Fruit fly (Drosophila melanogaster) whole organism, prepupa: Measurements from ENCODE around the gene Rph.
A peak's percentile ranks its signal among the peaks of the same experiment; 100 is the strongest.

Experiments used
- CG10669 ChIP-seq: fragments of 200-800 bp; sonication (Bioruptor generic); optimal IDR thresholded peaks from 3 replicates; lab custom pipeline; 2018; ENCODE audit warnings: missing biosample characterization, mild to moderate bottlenecking, missing genetic modification characterization, moderate library complexity
- CG11294 ChIP-seq: fragments of 200-800 bp; sonication (Bioruptor generic); IDR thresholded peaks from 2 replicates; pipeline ENCODE4 v1.3.6; 2022; ENCODE audit warnings: missing biosample characterization, missing genetic modification characterization
- CG11902 ChIP-seq: fragments of 200-800 bp; sonication (Bioruptor generic); optimal IDR thresholded peaks from 3 replicates; lab custom pipeline; 2016; ENCODE audit warnings: missing biosample characterization, missing genetic modification characterization
- CG1621 ChIP-seq: fragments of 200-800 bp; sonication (Bioruptor generic); optimal IDR thresholded peaks from 3 replicates; lab custom pipeline; 2018; ENCODE audit warnings: missing biosample characterization, mild to moderate bottlenecking, missing genetic modification characterization
- CG34406 ChIP-seq: fragments of 200-800 bp; sonication (Bioruptor generic); optimal IDR thresholded peaks from 3 replicates; lab custom pipeline; 2016; ENCODE audit warnings: missing biosample characterization, missing genetic modification characterization
- CG3919 ChIP-seq: fragments of 200-800 bp; sonication (Bioruptor generic); optimal IDR thresholded peaks from 3 replicates; lab custom pipeline; 2016; ENCODE audit warnings: missing biosample characterization, missing genetic modification characterization
- CG4318 ChIP-seq: fragments of 200-800 bp; sonication (Bioruptor generic); optimal IDR thresholded peaks from 3 replicates; lab custom pipeline; 2017; ENCODE audit warnings: missing biosample characterization, mild to moderate bottlenecking, missing genetic modification characterization
- CG6163 ChIP-seq: fragments of 200-800 bp; sonication (Bioruptor generic); IDR thresholded peaks from 3 replicates; pipeline ENCODE4 v1.3.6; 2022; ENCODE audit warnings: missing biosample characterization, missing genetic modification characterization
- CG6808 ChIP-seq: fragments of 200-800 bp; sonication (Bioruptor generic); optimal IDR thresholded peaks from 3 replicates; lab custom pipeline; 2017; ENCODE audit warnings: missing biosample characterization, missing genetic modification characterization, mild to moderate bottlenecking, moderate library complexity, missing genetic modification reagents
- CG6854 ChIP-seq: fragments of 200-800 bp; sonication (Bioruptor generic); optimal IDR thresholded peaks from 2 replicates; lab custom pipeline; 2017; ENCODE audit warnings: missing biosample characterization, mild to moderate bottlenecking, missing genetic modification characterization
- CG8119 ChIP-seq: fragments of 200-800 bp; sonication (Bioruptor generic); IDR thresholded peaks from 3 replicates; pipeline ENCODE4 v1.3.6; 2022; ENCODE audit warnings: missing biosample characterization, missing genetic modification characterization
- CG8319 ChIP-seq: fragments of 200-800 bp; sonication (Bioruptor generic); optimal IDR thresholded peaks from 3 replicates; lab custom pipeline; 2016; ENCODE audit warnings: missing biosample characterization, missing genetic modification characterization
- Eip78C ChIP-seq: fragments of 200-800 bp; sonication (Bioruptor generic); peaks from one replicate; lab custom pipeline; 2016; ENCODE audit warnings: missing biosample characterization, missing genetic modification characterization
- Eip93F ChIP-seq: fragments of 200-800 bp; sonication (Bioruptor generic); optimal IDR thresholded peaks from 2 replicates; lab custom pipeline; 2016; ENCODE audit warnings: missing biosample characterization, mild to moderate bottlenecking, missing genetic modification characterization
- Ets21C ChIP-seq: fragments of 200-800 bp; sonication (Bioruptor generic); optimal IDR thresholded peaks from 3 replicates; lab custom pipeline; 2016; ENCODE audit warnings: missing biosample characterization, missing genetic modification characterization
- Ets96B ChIP-seq: fragments of 200-800 bp; optimal IDR thresholded peaks from 2 replicates; lab custom pipeline; 2019; ENCODE audit warnings: missing biosample characterization, mild to moderate bottlenecking, missing genetic modification characterization, moderate library complexity
- Gug ChIP-seq: fragments of 200-800 bp; sonication (Bioruptor generic); IDR thresholded peaks from 2 replicates; pipeline ENCODE4 v1.3.6; 2022; ENCODE audit warnings: missing biosample characterization, missing genetic modification characterization
- Hr39 ChIP-seq: fragments of 200-800 bp; sonication (Bioruptor generic); optimal IDR thresholded peaks from 2 replicates; lab custom pipeline; 2016; ENCODE audit warnings: missing biosample characterization, missing genetic modification characterization
- Met ChIP-seq: fragments of 200-800 bp; sonication (Bioruptor generic); optimal IDR thresholded peaks from 3 replicates; lab custom pipeline; 2016; ENCODE audit warnings: missing biosample characterization, missing genetic modification characterization
- Sox102F ChIP-seq: fragments of 200-800 bp; sonication (Bioruptor generic); optimal IDR thresholded peaks from 2 replicates; lab custom pipeline; 2016; ENCODE audit warnings: missing biosample characterization, mild to moderate bottlenecking, missing genetic modification characterization
- Sox14 ChIP-seq: fragments of 200-800 bp; sonication (Bioruptor generic); optimal IDR thresholded peaks from 3 replicates; lab custom pipeline; 2016; ENCODE audit warnings: missing biosample characterization, missing genetic modification characterization
- Sox15 ChIP-seq: fragments of 200-800 bp; sonication (Bioruptor generic); optimal IDR thresholded peaks from 3 replicates; lab custom pipeline; 2016; ENCODE audit warnings: missing biosample characterization, missing genetic modification characterization
- cyc ChIP-seq: fragments of 200-800 bp; sonication (Bioruptor generic); optimal IDR thresholded peaks from 3 replicates; lab custom pipeline; 2016; ENCODE audit warnings: missing biosample characterization, missing genetic modification characterization
- dsx ChIP-seq: fragments of 200-800 bp; optimal IDR thresholded peaks from 3 replicates; lab custom pipeline; 2019; ENCODE audit warnings: missing biosample characterization, mild to moderate bottlenecking, missing genetic modification characterization, moderate library complexity; ENCODE audit not compliant: poor library complexity, severe bottlenecking
- eg ChIP-seq: fragments of 200-800 bp; sonication (Bioruptor generic); IDR thresholded peaks from 3 replicates; pipeline ENCODE4 v1.3.6; 2022; ENCODE audit warnings: missing biosample characterization, missing genetic modification characterization
- esn ChIP-seq: fragments of 200-800 bp; sonication (Bioruptor generic); optimal IDR thresholded peaks from 2 replicates; lab custom pipeline; 2016; ENCODE audit warnings: missing biosample characterization, mild to moderate bottlenecking, missing genetic modification characterization, moderate library complexity
- fd59A ChIP-seq: fragments of 200-800 bp; sonication (Bioruptor generic); optimal IDR thresholded peaks from 2 replicates; lab custom pipeline; 2017; ENCODE audit warnings: missing biosample characterization, mild to moderate bottlenecking, missing genetic modification characterization, missing genetic modification reagents
- fkh ChIP-seq: fragments of 200-800 bp; sonication (Bioruptor generic); optimal IDR thresholded peaks from 3 replicates; lab custom pipeline; 2017; ENCODE audit warnings: missing biosample characterization, mild to moderate bottlenecking, missing genetic modification characterization, moderate library complexity
- lz ChIP-seq: fragments of 200-800 bp; sonication (Bioruptor generic); optimal IDR thresholded peaks from 3 replicates; lab custom pipeline; 2016; ENCODE audit warnings: missing biosample characterization, missing genetic modification characterization
- net ChIP-seq: fragments of 200-800 bp; sonication (Bioruptor generic); optimal IDR thresholded peaks from 3 replicates; lab custom pipeline; 2016; ENCODE audit warnings: missing biosample characterization, missing genetic modification characterization
- pdm3 ChIP-seq: fragments of 200-800 bp; sonication (Bioruptor generic); optimal IDR thresholded peaks from 3 replicates; lab custom pipeline; 2016; ENCODE audit warnings: missing biosample characterization, missing genetic modification characterization
- spab ChIP-seq: fragments of 200-800 bp; sonication (Bioruptor generic); optimal IDR thresholded peaks from 2 replicates; lab custom pipeline; 2017; ENCODE audit warnings: missing biosample characterization, mild to moderate bottlenecking, missing genetic modification characterization, missing genetic modification reagents
- ss ChIP-seq, 2 experiments: fragments of 200-800 bp; sonication (Bioruptor generic); optimal IDR thresholded peaks; 2 replicates in 1 of 2; 3 replicates in 1 of 2; lab custom pipeline; 2017 to 2018; ENCODE audit warnings: mild to moderate bottlenecking in 2 of 2, missing biosample characterization in 2 of 2, missing genetic modification characterization in 2 of 2, moderate library complexity in 1 of 2
- vri ChIP-seq: fragments of 200-800 bp; sonication (Bioruptor generic); optimal IDR thresholded peaks from 3 replicates; lab custom pipeline; 2016; ENCODE audit warnings: missing biosample characterization, mild to moderate bottlenecking, missing genetic modification characterization

Rph gene

DNA sequence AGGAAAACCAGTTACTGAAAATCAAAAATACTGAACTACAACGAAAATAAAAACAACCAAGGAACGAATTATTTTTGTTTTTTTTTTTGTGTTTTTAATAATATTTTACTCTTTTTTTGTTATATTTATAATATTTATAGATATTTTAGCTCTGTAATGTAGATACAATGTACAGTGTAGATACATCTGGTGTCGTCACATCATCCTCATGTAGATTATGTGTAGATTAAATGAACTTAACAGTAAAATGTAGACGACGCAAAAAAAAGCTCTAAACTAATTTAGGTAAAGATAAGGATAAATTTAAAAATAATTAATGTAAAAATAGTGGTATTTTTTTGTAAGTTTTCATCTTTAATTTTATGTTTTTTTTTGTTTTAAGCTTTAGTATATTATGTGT lies 31.8 kb upstream of the Rph start:
- TF ChIP-seq CG1621 (tag; lab: Kevin White, UChicago) (no peak), CG3919 (GFP tag; lab: Kevin White, UChicago) (no peak), Ets21C (no peak), Ets96B (tag; lab: Kevin White, UChicago) (no peak), vri (no peak), CG8319 (GFP tag; lab: Kevin White, UChicago) (no peak), CG4318 (GFP tag; lab: Kevin White, UChicago) (no peak), CG6163 (GFP tag; lab: Robert Waterston, UW) (no peak), net (GFP tag; lab: Kevin White, UChicago) (no peak), CG11902 (no peak), CG6808 (GFP tag; lab: Kevin White, UChicago) (no peak)

DNA sequence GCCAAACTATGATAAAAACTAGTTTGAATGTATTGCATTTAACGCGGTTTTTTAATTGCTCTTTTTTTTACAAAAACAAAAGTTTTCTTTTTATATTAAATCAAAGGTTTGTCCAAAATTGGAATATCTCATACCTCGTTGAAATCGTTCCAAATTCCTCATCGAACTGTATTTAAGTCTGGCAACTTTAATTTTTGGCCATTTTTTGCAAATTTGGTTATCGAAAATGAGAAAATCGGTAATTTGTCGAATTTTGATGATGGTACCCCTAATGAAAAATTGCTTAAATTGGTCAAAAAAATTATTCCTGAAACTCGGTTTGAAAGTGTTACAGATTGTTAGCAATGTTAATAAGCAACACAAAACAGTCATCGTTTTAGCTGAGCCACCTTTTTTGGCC lies 29.9 kb upstream of the Rph start:
- no peak for TF ChIP-seq Gug (GFP tag; lab: Robert Waterston, UW)

DNA sequence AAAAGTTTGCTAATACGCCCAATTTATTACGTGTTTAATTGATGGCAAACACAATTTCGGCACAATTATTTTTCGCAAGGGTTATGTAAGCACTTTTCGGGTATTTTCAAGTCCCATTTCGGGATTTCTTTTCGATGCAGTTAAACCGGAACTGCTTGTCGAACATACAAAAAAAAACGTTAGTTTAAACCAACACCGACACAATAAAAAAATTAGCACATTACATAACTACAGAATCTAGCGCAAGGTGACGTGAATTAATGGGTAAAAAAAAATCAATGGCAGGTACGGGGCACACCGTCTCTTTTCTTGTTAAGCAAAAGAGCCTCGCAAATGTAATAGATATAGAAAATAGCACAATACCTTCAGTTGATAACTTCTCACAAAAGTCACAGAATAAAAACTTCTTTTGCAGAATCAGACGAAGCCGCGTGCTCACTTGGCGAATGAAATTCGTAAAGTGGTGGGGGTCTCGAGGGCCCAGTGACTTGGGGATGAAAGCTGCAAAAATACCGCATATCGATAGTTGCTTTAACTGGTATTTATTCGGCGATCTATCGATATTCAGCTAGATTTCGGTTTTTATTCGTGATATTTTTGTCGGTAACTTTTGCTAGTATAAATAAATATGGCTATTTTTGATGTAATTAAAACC lies 29.1 kb upstream of the Rph start, which contains the start of the genes Ant2 and sesB:
TSS of gene Ant2 (minus strand) at position 465 of the 655 bp plus-strand sequence.
TSS of gene sesB (minus strand) at position 516 of the 655 bp plus-strand sequence.
- TF ChIP-seq spab (GFP tag; lab: Kevin White, UChicago) (no peak), eg (GFP tag; lab: Robert Waterston, UW) (no peak), CG8119 (GFP tag; lab: Robert Waterston, UW) (no peak), vri (peak; percentile 71), ss (GFP tag; optimal IDR thresholded peaks at IDR 0.05; lab: Kevin White, UChicago) (no peak), fd59A (GFP tag; lab: Kevin White, UChicago) (no peak), Eip78C (GFP tag; lab: Kevin White, UChicago) (peak; percentile 46), CG34406 (no peak), pdm3 (no peak), CG11294 (GFP tag; lab: Robert Waterston, UW) (no peak), Eip93F (GFP tag; lab: Kevin White, UChicago) (no peak), CG6854 (no peak), fkh (GFP tag; lab: Kevin White, UChicago) (no peak), cyc (GFP tag; lab: Kevin White, UChicago) (no peak), CG10669 (GFP tag; lab: Kevin White, UChicago) (no peak), CG1621 (tag; lab: Kevin White, UChicago) (no peak), Hr39 (no peak)

DNA sequence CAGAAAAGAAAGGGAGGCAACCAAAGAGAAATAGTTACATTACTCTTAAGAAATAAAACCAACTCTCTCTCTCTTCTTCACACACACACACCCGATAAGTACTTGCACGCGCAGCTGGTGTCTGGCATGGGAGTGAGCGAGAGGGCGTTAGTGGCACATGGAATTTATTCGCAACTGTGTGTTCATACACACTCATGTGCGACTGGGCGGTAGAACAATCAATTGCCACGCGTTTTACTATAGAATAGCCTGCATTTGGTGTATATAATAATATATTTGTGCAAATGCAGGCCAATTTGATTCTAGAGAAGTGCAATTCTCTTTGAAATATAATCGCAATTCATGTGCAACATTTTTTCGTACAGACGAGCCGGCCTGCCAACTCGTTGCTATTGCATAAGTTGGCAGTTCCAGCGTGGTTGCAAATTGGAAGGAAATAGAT lies 28.5 kb upstream of the Rph start:
- no peak for TF ChIP-seq lz (GFP tag; lab: Kevin White, UChicago)
- TF ChIP-seq vri: peak; percentile 76
- peak; percentile 32 for TF ChIP-seq Sox102F (GFP tag; lab: Kevin White, UChicago)
- TF ChIP-seq Sox15: no peak
- no peak for TF ChIP-seq CG34406
- TF ChIP-seq CG6854: peak; percentile 27
- TF ChIP-seq CG10669 (GFP tag; lab: Kevin White, UChicago): no peak
- peak; percentile 34 for TF ChIP-seq Met (GFP tag; lab: Kevin White, UChicago)
- TF ChIP-seq Hr39: no peak
- TF ChIP-seq pdm3: no peak
- no peak for TF ChIP-seq Sox14 (GFP tag; lab: Kevin White, UChicago)
- TF ChIP-seq CG11902: no peak
- peak; percentile 53 for TF ChIP-seq Eip78C (GFP tag; lab: Kevin White, UChicago)
- TF ChIP-seq CG8119 (GFP tag; lab: Robert Waterston, UW): no peak
- peak; percentile 26 for TF ChIP-seq CG3919 (GFP tag; lab: Kevin White, UChicago)
- TF ChIP-seq esn: peak; percentile 4
- peak; percentile 56 for TF ChIP-seq dsx (GFP tag; lab: Kevin White, UChicago)
